Worm (Caenorhabditis elegans) whole organism, young adult: ENCODE measurements around the gene scl-3.

Experiments used
- F33H1.4 ChIP-seq: fragments of 200-800 bp; sonication (Bioruptor generic); IDR thresholded peaks from 2 replicates; pipeline ENCODE4 v1.3.6; 2022; ENCODE audit warnings: missing genetic modification reagents, missing genetic modification characterization, missing compliant biosample characterization
- F49E8.2 ChIP-seq: sonication (generic microtip); optimal IDR thresholded peaks from 3 replicates; lab custom pipeline; 2017; ENCODE audit warnings: missing genetic modification characterization, mild to moderate bottlenecking, missing compliant biosample characterization, antibody characterized with exemption, moderate library complexity; ENCODE audit not compliant: insufficient read depth
- T26A5.8 ChIP-seq: sonication (generic microtip); optimal IDR thresholded peaks from 2 replicates; lab custom pipeline; 2016; ENCODE audit warnings: missing genetic modification characterization, missing compliant biosample characterization
- Y67H2A.10 ChIP-seq: fragments of 200-800 bp; sonication (Bioruptor generic); conservative IDR thresholded peaks from 2 replicates; pipeline ENCODE4 v1.3.6; 2022; ENCODE audit warnings: missing genetic modification reagents, missing genetic modification characterization, missing compliant biosample characterization
- ama-1 ChIP-seq, 3 experiments: fragments of 150-350 bp in 1 of 3; sonication (generic microtip) in 2 of 3; optimal IDR thresholded peaks; 2 replicates each; lab custom pipeline; 2014 to 2018; ENCODE audit warnings: missing biosample characterization in 2 of 3, missing genetic modification characterization in 2 of 3, missing genetic modification reagents in 2 of 3
- attf-5 ChIP-seq: fragments of 200-800 bp; sonication (Bioruptor generic); optimal IDR thresholded peaks from 2 replicates; lab custom pipeline; 2018; ENCODE audit warnings: mild to moderate bottlenecking, missing genetic modification characterization, missing compliant biosample characterization
- ccch-3 ChIP-seq: fragments of 200-800 bp; sonication (Bioruptor generic); optimal IDR thresholded peaks from 2 replicates; lab custom pipeline; 2018; ENCODE audit warnings: mild to moderate bottlenecking, missing genetic modification characterization, missing compliant biosample characterization
- hmg-1.2 ChIP-seq: fragments of 200-800 bp; sonication (Bioruptor generic); IDR thresholded peaks from 2 replicates; pipeline ENCODE4 v1.3.6; 2022; ENCODE audit warnings: missing genetic modification reagents, missing genetic modification characterization, missing compliant biosample characterization
- hmg-20 ChIP-seq: fragments of 200-800 bp; sonication (Bioruptor generic); IDR thresholded peaks from 2 replicates; pipeline ENCODE4 v1.3.6; 2022; ENCODE audit warnings: missing genetic modification reagents, missing genetic modification characterization, missing compliant biosample characterization
- hrde-1 ChIP-seq: sonication (generic microtip); optimal IDR thresholded peaks from 2 replicates; lab custom pipeline; 2016; ENCODE audit warnings: missing genetic modification characterization, mild to moderate bottlenecking, missing compliant biosample characterization, moderate library complexity, missing genotype, missing genetic modification reagents, borderline replicate concordance
- lin-40 ChIP-seq: sonication (generic microtip); optimal IDR thresholded peaks from 2 replicates; lab custom pipeline; 2016; ENCODE audit warnings: missing genetic modification characterization, mild to moderate bottlenecking, missing compliant biosample characterization, missing genotype, missing genetic modification reagents
- madf-3 ChIP-seq: fragments of 200-800 bp; sonication (Bioruptor generic); IDR thresholded peaks from 2 replicates; pipeline ENCODE4 v1.3.6; 2022; ENCODE audit warnings: missing genetic modification reagents, missing genetic modification characterization, missing compliant biosample characterization
- pha-4 ChIP-seq: fragments of 150-350 bp; sonication (generic microtip); optimal IDR thresholded peaks from 2 replicates; lab custom pipeline; 2014; ENCODE audit warnings: missing biosample characterization, missing genetic modification reagents, missing genetic modification characterization
- ztf-26 ChIP-seq: sonication (generic microtip); optimal IDR thresholded peaks from 2 replicates; lab custom pipeline; 2017; ENCODE audit warnings: missing genetic modification characterization, missing compliant biosample characterization

ce11 chrIV:13046848-13047247 lies 12.5 kb upstream of the scl-3 start, which contains the start of gene scl-9:
- TF ChIP-seq hmg-20: no peak
- TF ChIP-seq ztf-26 (tag; lab: Kevin White, UChicago): no peak
- TF ChIP-seq F33H1.4 (GFP tag; lab: Robert Waterston, UW): no peak
- no peak for TF ChIP-seq attf-5
- TF ChIP-seq pha-4 (tag; lab: Kevin White, UChicago): no peak
- no peak for TF ChIP-seq lin-40
- TF ChIP-seq ama-1 (optimal IDR thresholded peaks at IDR 0.05; lab: Kevin White, UChicago): no peak
- no peak for TF ChIP-seq ama-1 (GFP tag; optimal IDR thresholded peaks at IDR 0.05; lab: Kevin White, UChicago)
- TF ChIP-seq hmg-1.2 (GFP tag; lab: Robert Waterston, UW): no peak
- TF ChIP-seq madf-3 (GFP tag; lab: Robert Waterston, UW): no peak
- no peak for TF ChIP-seq Y67H2A.10
- TF ChIP-seq T26A5.8 (tag; lab: Kevin White, UChicago): no peak
- TF ChIP-seq F49E8.2 (tag; lab: Kevin White, UChicago): no peak
- no peak for TF ChIP-seq hrde-1 (tag; lab: Kevin White, UChicago)
- TF ChIP-seq ccch-3 (GFP tag; lab: Kevin White, UChicago): no peak
